Worm (Caenorhabditis elegans) whole organism, L1 larva: ENCODE data around the gene F20E11.18.

Experiments
- C16A3.4 ChIP-seq: fragments of 150-350 bp; optimal IDR thresholded peaks from 2 replicates; lab custom pipeline; 2014; ENCODE audit warnings: missing biosample characterization, missing genetic modification characterization
- F16B12.6 ChIP-seq: fragments of 150-350 bp; optimal IDR thresholded peaks from 2 replicates; lab custom pipeline; 2014; ENCODE audit warnings: missing biosample characterization, missing genetic modification characterization
- alr-1 ChIP-seq: fragments of 200-800 bp; sonication (Bioruptor generic); optimal IDR thresholded peaks from 2 replicates; lab custom pipeline; 2018; ENCODE audit warnings: borderline replicate concordance, mild to moderate bottlenecking, missing genetic modification characterization, missing compliant biosample characterization
- ama-1 ChIP-seq: fragments of 150-350 bp; optimal IDR thresholded peaks from 2 replicates; lab custom pipeline; 2014
- ceh-88 ChIP-seq: fragments of 200-800 bp; sonication (Bioruptor generic); IDR thresholded peaks from 2 replicates; pipeline ENCODE4 v1.3.6; 2022; ENCODE audit warnings: missing genetic modification characterization, missing compliant biosample characterization
- dsc-1 ChIP-seq: sonication (generic microtip); optimal IDR thresholded peaks from 2 replicates; lab custom pipeline; 2016; ENCODE audit warnings: mild to moderate bottlenecking, missing genetic modification characterization, missing compliant biosample characterization
- efl-1 ChIP-seq, 4 experiments: fragments of 150-350 bp; optimal IDR thresholded peaks in 3 of 4; peaks in 1 of 4; 1 replicate in 1 of 4; 2 replicates in 3 of 4; lab custom pipeline; 2014; ENCODE audit warnings: missing biosample characterization in 2 of 4, missing genetic modification characterization in 2 of 4, missing genetic modification reagents in 2 of 4
- egl-13 ChIP-seq: sonication (generic microtip); optimal IDR thresholded peaks from 2 replicates; lab custom pipeline; 2016; ENCODE audit warnings: missing genotype, missing genetic modification reagents, missing genetic modification characterization, missing compliant biosample characterization
- elt-2 ChIP-seq: sonication (generic microtip); optimal IDR thresholded peaks from 2 replicates; lab custom pipeline; 2016; ENCODE audit warnings: missing genetic modification characterization, mild to moderate bottlenecking, inconsistent platforms, missing compliant biosample characterization, missing genetic modification reagents
- elt-3 ChIP-seq, 6 experiments: fragments of 150-350 bp in 1 of 6; sonication (generic microtip); optimal IDR thresholded peaks; 2 replicates each; lab custom pipeline; 2017 to 2018; ENCODE audit warnings: missing biosample characterization in 6 of 6, missing genetic modification characterization in 6 of 6, inconsistent platforms in 1 of 6
- ets-5 ChIP-seq: fragments of 200-800 bp; sonication (Bioruptor generic); IDR thresholded peaks from 2 replicates; pipeline ENCODE4 v1.3.6; 2022; ENCODE audit warnings: missing genetic modification characterization, missing compliant biosample characterization
- fkh-4 ChIP-seq: sonication (generic microtip); optimal IDR thresholded peaks from 2 replicates; lab custom pipeline; 2016; ENCODE audit warnings: missing compliant biosample characterization, missing genetic modification characterization, borderline replicate concordance
- hlh-17 ChIP-seq: fragments of 200-800 bp; sonication (Bioruptor generic); optimal IDR thresholded peaks from 2 replicates; lab custom pipeline; 2018; ENCODE audit warnings: missing genetic modification characterization, mild to moderate bottlenecking, missing compliant biosample characterization, moderate library complexity, borderline replicate concordance
- lin-15B ChIP-seq: fragments of 150-350 bp; sonication (generic microtip); optimal IDR thresholded peaks from 3 replicates; lab custom pipeline; 2014; ENCODE audit warnings: missing biosample characterization, missing genetic modification characterization
- lin-35 ChIP-seq, 2 experiments: fragments of 150-350 bp; optimal IDR thresholded peaks; 2 replicates each; lab custom pipeline; 2014; ENCODE audit warnings: missing biosample characterization in 2 of 2, missing genetic modification characterization in 2 of 2, missing genetic modification reagents in 2 of 2
- lsy-2 ChIP-seq, 2 experiments: fragments of 150-350 bp; optimal IDR thresholded peaks; 2 replicates each; lab custom pipeline; 2014; ENCODE audit warnings: missing biosample characterization in 2 of 2, missing genetic modification characterization in 2 of 2
- mab-9 ChIP-seq: fragments of 200-800 bp; sonication (Bioruptor generic); IDR thresholded peaks from 2 replicates; pipeline ENCODE4 v1.3.6; 2022; ENCODE audit warnings: missing genetic modification reagents, missing genetic modification characterization, missing compliant biosample characterization
- mdl-1 ChIP-seq, 2 experiments: fragments of 150-350 bp; optimal IDR thresholded peaks; 2 replicates each; lab custom pipeline; 2014 to 2017; ENCODE audit warnings: missing biosample characterization in 2 of 2, missing genetic modification characterization in 2 of 2, inconsistent platforms in 1 of 2
- nhr-19 ChIP-seq: fragments of 200-800 bp; sonication (Bioruptor generic); conservative IDR thresholded peaks from 2 replicates; pipeline ENCODE4 v1.3.6; 2022; ENCODE audit warnings: missing genetic modification characterization, missing compliant biosample characterization
- nhr-237 ChIP-seq: fragments of 150-350 bp; optimal IDR thresholded peaks from 2 replicates; lab custom pipeline; 2014; ENCODE audit warnings: missing biosample characterization, missing genetic modification characterization
- nhr-28 ChIP-seq: fragments of 150-350 bp; optimal IDR thresholded peaks from 2 replicates; lab custom pipeline; 2014; ENCODE audit warnings: missing biosample characterization, missing genetic modification characterization
- nhr-71 ChIP-seq: sonication (generic microtip); optimal IDR thresholded peaks from 2 replicates; lab custom pipeline; 2016; ENCODE audit warnings: mild to moderate bottlenecking, missing genetic modification characterization, moderate library complexity, missing compliant biosample characterization
- nhr-76 ChIP-seq: sonication (generic microtip); optimal IDR thresholded peaks from 2 replicates; lab custom pipeline; 2017; ENCODE audit warnings: missing biosample characterization, missing genetic modification characterization
- nhr-90 ChIP-seq: sonication (generic microtip); optimal IDR thresholded peaks from 2 replicates; lab custom pipeline; 2016; ENCODE audit warnings: mild to moderate bottlenecking, missing genetic modification characterization, missing compliant biosample characterization; ENCODE audit not compliant: poor library complexity
- pag-3 ChIP-seq: sonication (generic microtip); optimal IDR thresholded peaks from 2 replicates; lab custom pipeline; 2017; ENCODE audit warnings: missing genetic modification characterization, mild to moderate bottlenecking, missing compliant biosample characterization, antibody characterized with exemption, borderline replicate concordance; ENCODE audit not compliant: insufficient read depth
- pax-3 ChIP-seq: fragments of 200-800 bp; sonication (Bioruptor generic); optimal IDR thresholded peaks from 2 replicates; lab custom pipeline; 2018; ENCODE audit warnings: mild to moderate bottlenecking, missing genetic modification characterization, moderate library complexity, missing compliant biosample characterization
- swsn-7 ChIP-seq: sonication (generic microtip); optimal IDR thresholded peaks from 2 replicates; lab custom pipeline; 2016; ENCODE audit warnings: missing genetic modification characterization, missing compliant biosample characterization
- tbx-2 ChIP-seq: sonication (generic microtip); optimal IDR thresholded peaks from 2 replicates; lab custom pipeline; 2016; ENCODE audit warnings: missing genetic modification characterization, missing compliant biosample characterization
- unc-130 ChIP-seq: fragments of 150-350 bp; optimal IDR thresholded peaks from 2 replicates; lab custom pipeline; 2017; ENCODE audit warnings: missing biosample characterization, missing genetic modification characterization, inconsistent platforms
- unc-62 ChIP-seq: fragments of 150-350 bp; optimal IDR thresholded peaks from 2 replicates; lab custom pipeline; 2014; ENCODE audit warnings: missing biosample characterization, missing genetic modification reagents, missing genetic modification characterization
- unc-98 ChIP-seq: fragments of 200-800 bp; sonication (Bioruptor generic); IDR thresholded peaks from 2 replicates; pipeline ENCODE4 v1.3.6; 2022; ENCODE audit warnings: missing genetic modification characterization, missing compliant biosample characterization
- xbp-1 ChIP-seq: sonication (generic microtip); optimal IDR thresholded peaks from 2 replicates; lab custom pipeline; 2016; ENCODE audit warnings: missing genetic modification characterization, missing compliant biosample characterization
- ztf-11 ChIP-seq, 2 experiments: sonication (generic microtip); optimal IDR thresholded peaks; 2 replicates each; lab custom pipeline; 2016 to 2017; ENCODE audit warnings: missing genetic modification characterization in 2 of 2, missing biosample characterization in 1 of 2, missing compliant biosample characterization in 1 of 2
- ztf-4 ChIP-seq: fragments of 150-350 bp; optimal IDR thresholded peaks from 2 replicates; lab custom pipeline; 2014; ENCODE audit warnings: missing biosample characterization, missing genetic modification characterization

The F20E11.18 gene

ce11 chrV:17436492-17436891 lies at the start of gene F20E11.18:
Gene F20E11.18 (minus strand): TSS chrV:17436592.
- no peak for TF ChIP-seq alr-1
- TF ChIP-seq, all 84 proteins: peak for 0

ce11 chrV:17486034-17486433 lies 49.6 kb upstream of the F20E11.18 start, which contains the start of gene scl-24:
Gene scl-24 (plus strand): TSS chrV:17486334.
- TF ChIP-seq lin-15B (tag; lab: Kevin White, UChicago) = no peak
- TF ChIP-seq swsn-7 (tag; lab: Kevin White, UChicago) = no peak
- TF ChIP-seq nhr-19 (GFP tag; lab: Robert Waterston, UW) = no peak
- TF ChIP-seq mdl-1 (tag; optimal IDR thresholded peaks at IDR 0.05; lab: Kevin White, UChicago) = no peak
- TF ChIP-seq pax-3 (tag; lab: Kevin White, UChicago) = no peak
- TF ChIP-seq ets-5 = no peak
- no peak for TF ChIP-seq hlh-17 (GFP tag; lab: Kevin White, UChicago)
- TF ChIP-seq nhr-28 (tag; lab: Kevin White, UChicago) = no peak
- TF ChIP-seq lsy-2 (tag; optimal IDR thresholded peaks at IDR 0.05; lab: Kevin White, UChicago) = no peak
- no peak for TF ChIP-seq nhr-237 (tag; lab: Kevin White, UChicago)
- TF ChIP-seq ztf-4 (tag; lab: Kevin White, UChicago) = no peak
- TF ChIP-seq ceh-88 (GFP tag; lab: Robert Waterston, UW) = no peak
- TF ChIP-seq egl-13 (tag; lab: Kevin White, UChicago) = no peak
- TF ChIP-seq, all 84 proteins: peak for 0

- no peak for TF ChIP-seq lin-15B (tag; lab: Kevin White, UChicago)
- no peak for TF ChIP-seq unc-98
These were observed 48.7 kb upstream of the F20E11.18 start, which contains the start of gene srh-111 for ce11 chrV:17485078-17485477. Gene srh-111 (minus strand): TSS chrV:17485178.

ce11 chrV:17476490-17476889 lies 40.1 kb upstream of the F20E11.18 start, which contains the start of gene srbc-61:
Gene srbc-61 (plus strand): TSS chrV:17476790.
- no peak for TF ChIP-seq F16B12.6 (tag; lab: Kevin White, UChicago)
- no peak for TF ChIP-seq hlh-17 (GFP tag; lab: Kevin White, UChicago)
- TF ChIP-seq lin-15B (tag; lab: Kevin White, UChicago) = no peak
- no peak for TF ChIP-seq ama-1 (lab: Kevin White, UChicago)
- TF ChIP-seq mab-9 = no peak
- no peak for TF ChIP-seq nhr-71 (tag; lab: Kevin White, UChicago)
- TF ChIP-seq nhr-76 (tag; lab: Kevin White, UChicago) = no peak

- TF ChIP-seq efl-1 (optimal IDR thresholded peaks at IDR 0.05; lab: Kevin White, UChicago) = no peak
- TF ChIP-seq efl-1 (GFP tag; optimal IDR thresholded peaks at IDR 0.05 in 1 of 2; lab: Kevin White, UChicago) = no peak
These were observed 37.3 kb upstream of the F20E11.18 start, which contains the start of gene srh-123 for ce11 chrV:17473699-17474098. Gene srh-123 (plus strand): TSS chrV:17473999.

ce11 chrV:17471564-17471963 lies 35.2 kb upstream of the F20E11.18 start, which contains the start of gene srh-235:
Gene srh-235 (minus strand): TSS chrV:17471664.
- TF ChIP-seq unc-130 (tag; lab: Kevin White, UChicago) (no peak), tbx-2 (tag; lab: Kevin White, UChicago) (no peak), lin-35 (GFP tag; optimal IDR thresholded peaks at IDR 0.05; lab: Kevin White, UChicago) (no peak), dsc-1 (no peak), nhr-90 (no peak), pag-3 (no peak), elt-3 (tag; optimal IDR thresholded peaks at IDR 0.05; lab: Kevin White, UChicago) (no peak), xbp-1 (tag; lab: Kevin White, UChicago) (no peak), unc-62 (GFP tag; lab: Kevin White, UChicago) (no peak), fkh-4 (tag; lab: Kevin White, UChicago) (no peak), ztf-11 (tag; optimal IDR thresholded peaks at IDR 0.05; lab: Kevin White, UChicago) (no peak), elt-2 (no peak), C16A3.4 (tag; lab: Kevin White, UChicago) (no peak)
- TF ChIP-seq, all 84 proteins: peak for 0
